Fruit fly (Drosophila melanogaster) whole organism, adult: ENCODE measurements around the gene CG42272.

ENCODE experiments used
- CG11617 ChIP-seq: fragments of 200-800 bp; sonication (Bioruptor generic); optimal IDR thresholded peaks from 2 replicates; lab custom pipeline; 2017; ENCODE audit warnings: mild to moderate bottlenecking, missing biosample characterization, missing genetic modification reagents, missing genetic modification characterization
- CG12768 ChIP-seq: fragments of 200-800 bp; sonication (Bioruptor generic); optimal IDR thresholded peaks from 2 replicates; lab custom pipeline; 2017; ENCODE audit warnings: missing biosample characterization, missing genetic modification characterization, mild to moderate bottlenecking, moderate library complexity, missing genetic modification reagents
- CG14711 ChIP-seq: fragments of 200-800 bp; sonication (Bioruptor generic); optimal IDR thresholded peaks from 2 replicates; lab custom pipeline; 2018; ENCODE audit warnings: missing biosample characterization, mild to moderate bottlenecking, missing genetic modification characterization, moderate library complexity
- CG1620 ChIP-seq: fragments of 200-800 bp; sonication (Bioruptor generic); optimal IDR thresholded peaks from 2 replicates; lab custom pipeline; 2016; ENCODE audit warnings: missing biosample characterization, missing genetic modification characterization
- CG33017 ChIP-seq: fragments of 200-800 bp; sonication (Bioruptor generic); optimal IDR thresholded peaks from 2 replicates; lab custom pipeline; 2018; ENCODE audit warnings: missing biosample characterization, mild to moderate bottlenecking, missing genetic modification characterization, moderate library complexity
- CG5204 ChIP-seq: fragments of 200-800 bp; sonication (Bioruptor generic); optimal IDR thresholded peaks from 2 replicates; lab custom pipeline; 2016; ENCODE audit warnings: missing biosample characterization, missing genetic modification characterization
- CG7045 ChIP-seq: fragments of 200-800 bp; sonication (Bioruptor generic); optimal IDR thresholded peaks from 2 replicates; lab custom pipeline; 2017; ENCODE audit warnings: missing biosample characterization, mild to moderate bottlenecking, missing genetic modification characterization
- CG7101 ChIP-seq: fragments of 200-800 bp; sonication (Bioruptor generic); optimal IDR thresholded peaks from 2 replicates; lab custom pipeline; 2018; ENCODE audit warnings: missing biosample characterization, mild to moderate bottlenecking, missing genetic modification characterization, moderate library complexity
- Clk ChIP-seq: fragments of 200-800 bp; sonication (Bioruptor generic); optimal IDR thresholded peaks from 2 replicates; lab custom pipeline; 2017; ENCODE audit warnings: missing biosample characterization, missing genetic modification characterization
- Crg-1 ChIP-seq: fragments of 200-800 bp; sonication (Bioruptor generic); optimal IDR thresholded peaks from 2 replicates; lab custom pipeline; 2016; ENCODE audit warnings: missing biosample characterization, missing genetic modification characterization
- Hr96 ChIP-seq: fragments of 200-800 bp; sonication (Bioruptor generic); optimal IDR thresholded peaks from 2 replicates; lab custom pipeline; 2016; ENCODE audit warnings: missing biosample characterization, missing genetic modification characterization
- Mnt ChIP-seq: fragments of 200-800 bp; sonication (Bioruptor generic); optimal IDR thresholded peaks from 2 replicates; lab custom pipeline; 2016; ENCODE audit warnings: missing biosample characterization, mild to moderate bottlenecking, missing genetic modification characterization
- bab1 ChIP-seq: fragments of 200-800 bp; sonication (Bioruptor generic); optimal IDR thresholded peaks from 3 replicates; lab custom pipeline; 2019; ENCODE audit warnings: missing biosample characterization, mild to moderate bottlenecking, missing genetic modification characterization, moderate library complexity
- cic ChIP-seq: fragments of 200-800 bp; sonication (Bioruptor generic); optimal IDR thresholded peaks from 2 replicates; lab custom pipeline; 2017; ENCODE audit warnings: missing biosample characterization, mild to moderate bottlenecking, missing genetic modification characterization, moderate library complexity
- cnc ChIP-seq, 2 experiments: fragments of >200 bp; optimal IDR thresholded peaks; 2 replicates each; lab custom pipeline; 2017
- kay ChIP-seq: fragments of 200-800 bp; sonication (Bioruptor generic); peaks from one replicate; lab custom pipeline; 2016; ENCODE audit warnings: missing biosample characterization, missing genetic modification characterization, borderline replicate concordance
- ovo ChIP-seq: fragments of 200-800 bp; sonication (Bioruptor generic); optimal IDR thresholded peaks from 2 replicates; lab custom pipeline; 2016; ENCODE audit warnings: missing biosample characterization, missing genetic modification characterization
- pad ChIP-seq: fragments of 200-800 bp; sonication (Bioruptor generic); optimal IDR thresholded peaks from 3 replicates; lab custom pipeline; 2017; ENCODE audit warnings: missing biosample characterization, missing genetic modification characterization, mild to moderate bottlenecking, moderate library complexity, missing genetic modification reagents
- tj ChIP-seq: fragments of 200-800 bp; sonication (Bioruptor generic); optimal IDR thresholded peaks from 3 replicates; lab custom pipeline; 2017; ENCODE audit warnings: missing biosample characterization, mild to moderate bottlenecking, missing genetic modification characterization, moderate library complexity
- toe ChIP-seq: fragments of 200-800 bp; sonication (Bioruptor generic); optimal IDR thresholded peaks from 2 replicates; lab custom pipeline; 2016; ENCODE audit warnings: missing biosample characterization, missing genetic modification characterization

Gene CG42272

dm6 chr3L:5779476-5780401 is 23.1 kb upstream of the CG42272 start, which contains the start of the genes Myt1, PGRP-LD and Pmi:
Myt1 (minus strand) TSS chr3L:5779591.
PGRP-LD (plus strand) TSS chr3L:5780051.
Pmi (plus strand) TSS chr3L:5780051.
- no peak for TF ChIP-seq ovo
- TF ChIP-seq bab1 (GFP tag; lab: Kevin White, UChicago) = no peak

- no peak for TF ChIP-seq Crg-1 (GFP tag; lab: Kevin White, UChicago)
- no peak for TF ChIP-seq CG12768 (GFP tag; lab: Kevin White, UChicago)
- no peak for TF ChIP-seq kay
- TF ChIP-seq toe = no peak
- TF ChIP-seq Hr96 (GFP tag; lab: Kevin White, UChicago) = no peak
- no peak for TF ChIP-seq ovo
- TF ChIP-seq Clk (GFP tag; lab: Kevin White, UChicago) = no peak
- no peak for TF ChIP-seq cnc (optimal IDR thresholded peaks at IDR 0.05; lab: Kevin White, UChicago)
- TF ChIP-seq Mnt (GFP tag; lab: Kevin White, UChicago) = no peak
- TF ChIP-seq CG1620 (GFP tag; lab: Kevin White, UChicago) = no peak
- no peak for TF ChIP-seq CG14711 (tag; lab: Kevin White, UChicago)
- TF ChIP-seq CG5204 = no peak
Observed at dm6 chr3L:5785237-5786062, 17.4 kb upstream of the CG42272 start.

dm6 chr3L:5786604-5787003 is 16.2 kb upstream of the CG42272 start, which contains the start of gene Cralbp:
Cralbp (minus strand) TSS chr3L:5786718.
- TF ChIP-seq Crg-1 (GFP tag; lab: Kevin White, UChicago) = no peak
- no peak for TF ChIP-seq CG7101 (tag; lab: Kevin White, UChicago)
- TF ChIP-seq bab1 (GFP tag; lab: Kevin White, UChicago) = no peak
- TF ChIP-seq cnc (optimal IDR thresholded peaks at IDR 0.05; lab: Kevin White, UChicago) = no peak
- no peak for TF ChIP-seq Hr96 (GFP tag; lab: Kevin White, UChicago)
- TF ChIP-seq CG5204 = no peak
- TF ChIP-seq CG1620 (GFP tag; lab: Kevin White, UChicago) = no peak
- TF ChIP-seq tj (GFP tag; lab: Kevin White, UChicago) = no peak
- TF ChIP-seq CG14711 (tag; lab: Kevin White, UChicago) = no peak
- TF ChIP-seq CG33017 (tag; lab: Kevin White, UChicago) = no peak
- TF ChIP-seq ovo = no peak
- no peak for TF ChIP-seq cic
- TF ChIP-seq Mnt (GFP tag; lab: Kevin White, UChicago) = no peak
- TF ChIP-seq kay = no peak
- no peak for TF ChIP-seq CG12768 (GFP tag; lab: Kevin White, UChicago)
- no peak for TF ChIP-seq toe
- no peak for TF ChIP-seq pad (GFP tag; lab: Kevin White, UChicago)
- TF ChIP-seq Clk (GFP tag; lab: Kevin White, UChicago) = no peak

dm6 chr3L:5787476-5787875 is 15.4 kb upstream of the CG42272 start:
- no peak for TF ChIP-seq kay
- no peak for TF ChIP-seq CG7045 (GFP tag; lab: Kevin White, UChicago)
- TF ChIP-seq CG11617 (GFP tag; lab: Kevin White, UChicago) = no peak
- TF ChIP-seq Mnt (GFP tag; lab: Kevin White, UChicago) = no peak
- no peak for TF ChIP-seq CG12768 (GFP tag; lab: Kevin White, UChicago)
- TF ChIP-seq tj (GFP tag; lab: Kevin White, UChicago) = no peak
- TF ChIP-seq ovo = no peak
- no peak for TF ChIP-seq CG5204

- TF ChIP-seq CG12768 (GFP tag; lab: Kevin White, UChicago) (no peak), Hr96 (GFP tag; lab: Kevin White, UChicago) (no peak), CG7101 (tag; lab: Kevin White, UChicago) (no peak), CG14711 (tag; lab: Kevin White, UChicago) (no peak), CG5204 (no peak), ovo (no peak), CG1620 (GFP tag; lab: Kevin White, UChicago) (no peak), Crg-1 (GFP tag; lab: Kevin White, UChicago) (no peak), CG7045 (GFP tag; lab: Kevin White, UChicago) (no peak), pad (GFP tag; lab: Kevin White, UChicago) (no peak), CG33017 (tag; lab: Kevin White, UChicago) (no peak), kay (no peak), cic (no peak), bab1 (GFP tag; lab: Kevin White, UChicago) (no peak), CG11617 (GFP tag; lab: Kevin White, UChicago) (no peak), tj (GFP tag; lab: Kevin White, UChicago) (no peak), toe (no peak), cnc (optimal IDR thresholded peaks at IDR 0.05; lab: Kevin White, UChicago) (no peak), Mnt (GFP tag; lab: Kevin White, UChicago) (no peak)
Observed at dm6 chr3L:5788823-5789222, 14.0 kb upstream of the CG42272 start.

- TF ChIP-seq cnc (optimal IDR thresholded peaks at IDR 0.05; lab: Kevin White, UChicago) = no peak
- no peak for TF ChIP-seq CG12768 (GFP tag; lab: Kevin White, UChicago)
- TF ChIP-seq CG14711 (tag; lab: Kevin White, UChicago) = peak; percentile 37
- TF ChIP-seq Mnt (GFP tag; lab: Kevin White, UChicago) = no peak
- TF ChIP-seq bab1 (GFP tag; lab: Kevin White, UChicago) = peak; percentile 23
- no peak for TF ChIP-seq CG7045 (GFP tag; lab: Kevin White, UChicago)
- no peak for TF ChIP-seq tj (GFP tag; lab: Kevin White, UChicago)
- TF ChIP-seq CG5204 = no peak
- TF ChIP-seq CG33017 (tag; lab: Kevin White, UChicago) = peak; percentile 35
- TF ChIP-seq CG7101 (tag; lab: Kevin White, UChicago) = peak; percentile 29
- no peak for TF ChIP-seq CG1620 (GFP tag; lab: Kevin White, UChicago)
- no peak for TF ChIP-seq Hr96 (GFP tag; lab: Kevin White, UChicago)
- no peak for TF ChIP-seq toe
- TF ChIP-seq Clk (GFP tag; lab: Kevin White, UChicago) = no peak
- TF ChIP-seq pad (GFP tag; lab: Kevin White, UChicago) = no peak
- TF ChIP-seq CG11617 (GFP tag; lab: Kevin White, UChicago) = no peak
- no peak for TF ChIP-seq Crg-1 (GFP tag; lab: Kevin White, UChicago)
- no peak for TF ChIP-seq kay
- TF ChIP-seq ovo = no peak
- TF ChIP-seq cic = no peak
Observed at dm6 chr3L:5789663-5790062, 13.2 kb upstream of the CG42272 start.
